Fruit fly (Drosophila melanogaster) whole organism, prepupa: Measurements from ENCODE around the gene CG4951.

Experiments
- Blimp-1 ChIP-seq: fragments of 200-800 bp; sonication (Bioruptor generic); optimal IDR thresholded peaks from 3 replicates; lab custom pipeline; 2017; ENCODE audit warnings: missing biosample characterization, missing genetic modification characterization, mild to moderate bottlenecking, moderate library complexity, missing genetic modification reagents
- CG10669 ChIP-seq: fragments of 200-800 bp; sonication (Bioruptor generic); optimal IDR thresholded peaks from 3 replicates; lab custom pipeline; 2018; ENCODE audit warnings: missing biosample characterization, mild to moderate bottlenecking, missing genetic modification characterization, moderate library complexity
- CG11294 ChIP-seq: fragments of 200-800 bp; sonication (Bioruptor generic); IDR thresholded peaks from 2 replicates; pipeline ENCODE4 v1.3.6; 2022; ENCODE audit warnings: missing biosample characterization, missing genetic modification characterization
- CG11762 ChIP-seq: fragments of 200-800 bp; sonication (Bioruptor generic); optimal IDR thresholded peaks from 3 replicates; lab custom pipeline; 2016; ENCODE audit warnings: missing biosample characterization, missing genetic modification characterization; ENCODE audit not compliant: insufficient read depth
- CG11902 ChIP-seq: fragments of 200-800 bp; sonication (Bioruptor generic); optimal IDR thresholded peaks from 3 replicates; lab custom pipeline; 2016; ENCODE audit warnings: missing biosample characterization, missing genetic modification characterization
- CG15336 ChIP-seq: fragments of 200-800 bp; sonication (Bioruptor generic); IDR thresholded peaks from 2 replicates; pipeline ENCODE4 v1.3.6; 2022; ENCODE audit warnings: missing biosample characterization, missing genetic modification characterization
- CG1621 ChIP-seq: fragments of 200-800 bp; sonication (Bioruptor generic); optimal IDR thresholded peaks from 3 replicates; lab custom pipeline; 2018; ENCODE audit warnings: missing biosample characterization, mild to moderate bottlenecking, missing genetic modification characterization
- CG16779 ChIP-seq: fragments of 200-800 bp; sonication (Bioruptor generic); optimal IDR thresholded peaks from 3 replicates; lab custom pipeline; 2017; ENCODE audit warnings: missing biosample characterization, mild to moderate bottlenecking, missing genetic modification characterization
- CG34406 ChIP-seq: fragments of 200-800 bp; sonication (Bioruptor generic); optimal IDR thresholded peaks from 3 replicates; lab custom pipeline; 2016; ENCODE audit warnings: missing biosample characterization, missing genetic modification characterization
- CG3919 ChIP-seq: fragments of 200-800 bp; sonication (Bioruptor generic); optimal IDR thresholded peaks from 3 replicates; lab custom pipeline; 2016; ENCODE audit warnings: missing biosample characterization, missing genetic modification characterization
- CG4318 ChIP-seq: fragments of 200-800 bp; sonication (Bioruptor generic); optimal IDR thresholded peaks from 3 replicates; lab custom pipeline; 2017; ENCODE audit warnings: missing biosample characterization, mild to moderate bottlenecking, missing genetic modification characterization
- CG6276 ChIP-seq: fragments of 200-800 bp; sonication (Bioruptor generic); optimal IDR thresholded peaks from 2 replicates; lab custom pipeline; 2017; ENCODE audit warnings: missing biosample characterization, mild to moderate bottlenecking, missing genetic modification characterization
- CG6792 ChIP-seq: fragments of 200-800 bp; sonication (Bioruptor generic); optimal IDR thresholded peaks from 3 replicates; lab custom pipeline; 2016; ENCODE audit warnings: missing biosample characterization, missing genetic modification characterization
- CG6854 ChIP-seq: fragments of 200-800 bp; sonication (Bioruptor generic); optimal IDR thresholded peaks from 2 replicates; lab custom pipeline; 2017; ENCODE audit warnings: missing biosample characterization, mild to moderate bottlenecking, missing genetic modification characterization
- CG8119 ChIP-seq: fragments of 200-800 bp; sonication (Bioruptor generic); IDR thresholded peaks from 3 replicates; pipeline ENCODE4 v1.3.6; 2022; ENCODE audit warnings: missing biosample characterization, missing genetic modification characterization
- CG8632 ChIP-seq: fragments of 200-800 bp; sonication (Bioruptor generic); optimal IDR thresholded peaks from 3 replicates; lab custom pipeline; 2016; ENCODE audit warnings: missing biosample characterization, missing genetic modification characterization
- Eip78C ChIP-seq: fragments of 200-800 bp; sonication (Bioruptor generic); peaks from one replicate; lab custom pipeline; 2016; ENCODE audit warnings: missing biosample characterization, missing genetic modification characterization
- Eip93F ChIP-seq: fragments of 200-800 bp; sonication (Bioruptor generic); optimal IDR thresholded peaks from 2 replicates; lab custom pipeline; 2016; ENCODE audit warnings: missing biosample characterization, mild to moderate bottlenecking, missing genetic modification characterization
- Ets21C ChIP-seq: fragments of 200-800 bp; sonication (Bioruptor generic); optimal IDR thresholded peaks from 3 replicates; lab custom pipeline; 2016; ENCODE audit warnings: missing biosample characterization, missing genetic modification characterization
- Ets96B ChIP-seq: fragments of 200-800 bp; optimal IDR thresholded peaks from 2 replicates; lab custom pipeline; 2019; ENCODE audit warnings: missing biosample characterization, mild to moderate bottlenecking, missing genetic modification characterization, moderate library complexity
- Hr38 ChIP-seq: sonication (Bioruptor generic); optimal IDR thresholded peaks from 2 replicates; lab custom pipeline; 2016; ENCODE audit warnings: missing biosample characterization, missing genetic modification characterization
- Hr39 ChIP-seq: fragments of 200-800 bp; sonication (Bioruptor generic); optimal IDR thresholded peaks from 2 replicates; lab custom pipeline; 2016; ENCODE audit warnings: missing biosample characterization, missing genetic modification characterization
- Smox ChIP-seq: fragments of 200-800 bp; sonication (Bioruptor generic); optimal IDR thresholded peaks from 3 replicates; lab custom pipeline; 2016; ENCODE audit warnings: missing biosample characterization, missing genetic modification characterization
- Sox102F ChIP-seq: fragments of 200-800 bp; sonication (Bioruptor generic); optimal IDR thresholded peaks from 2 replicates; lab custom pipeline; 2016; ENCODE audit warnings: missing biosample characterization, mild to moderate bottlenecking, missing genetic modification characterization
- Sox14 ChIP-seq: fragments of 200-800 bp; sonication (Bioruptor generic); optimal IDR thresholded peaks from 3 replicates; lab custom pipeline; 2016; ENCODE audit warnings: missing biosample characterization, missing genetic modification characterization
- Sox15 ChIP-seq: fragments of 200-800 bp; sonication (Bioruptor generic); optimal IDR thresholded peaks from 3 replicates; lab custom pipeline; 2016; ENCODE audit warnings: missing biosample characterization, missing genetic modification characterization
- achi ChIP-seq: fragments of 200-800 bp; sonication (Bioruptor generic); optimal IDR thresholded peaks from 3 replicates; lab custom pipeline; 2016; ENCODE audit warnings: missing biosample characterization, missing genetic modification characterization
- cyc ChIP-seq: fragments of 200-800 bp; sonication (Bioruptor generic); optimal IDR thresholded peaks from 3 replicates; lab custom pipeline; 2016; ENCODE audit warnings: missing biosample characterization, missing genetic modification characterization
- dac ChIP-seq: fragments of 200-800 bp; sonication (Bioruptor generic); optimal IDR thresholded peaks from 2 replicates; lab custom pipeline; 2017; ENCODE audit warnings: missing biosample characterization, mild to moderate bottlenecking, missing genetic modification characterization
- dsx ChIP-seq: fragments of 200-800 bp; optimal IDR thresholded peaks from 3 replicates; lab custom pipeline; 2019; ENCODE audit warnings: missing biosample characterization, mild to moderate bottlenecking, missing genetic modification characterization, moderate library complexity; ENCODE audit not compliant: poor library complexity, severe bottlenecking
- esn ChIP-seq: fragments of 200-800 bp; sonication (Bioruptor generic); optimal IDR thresholded peaks from 2 replicates; lab custom pipeline; 2016; ENCODE audit warnings: missing biosample characterization, mild to moderate bottlenecking, missing genetic modification characterization, moderate library complexity
- fd59A ChIP-seq: fragments of 200-800 bp; sonication (Bioruptor generic); optimal IDR thresholded peaks from 2 replicates; lab custom pipeline; 2017; ENCODE audit warnings: missing biosample characterization, mild to moderate bottlenecking, missing genetic modification characterization, missing genetic modification reagents
- lz ChIP-seq: fragments of 200-800 bp; sonication (Bioruptor generic); optimal IDR thresholded peaks from 3 replicates; lab custom pipeline; 2016; ENCODE audit warnings: missing biosample characterization, missing genetic modification characterization
- salr ChIP-seq, 2 experiments: fragments of 200-800 bp; sonication (Bioruptor generic); optimal IDR thresholded peaks; 3 replicates each; lab custom pipeline; 2016 to 2018; ENCODE audit warnings: missing biosample characterization in 2 of 2, missing genetic modification characterization in 2 of 2, mild to moderate bottlenecking in 1 of 2
- ss ChIP-seq, 2 experiments: fragments of 200-800 bp; sonication (Bioruptor generic); optimal IDR thresholded peaks; 2 replicates in 1 of 2; 3 replicates in 1 of 2; lab custom pipeline; 2017 to 2018; ENCODE audit warnings: mild to moderate bottlenecking in 2 of 2, missing biosample characterization in 2 of 2, missing genetic modification characterization in 2 of 2, moderate library complexity in 1 of 2
- svp ChIP-seq: fragments of 200-800 bp; sonication (Bioruptor generic); peaks from one replicate; lab custom pipeline; 2016; ENCODE audit warnings: missing biosample characterization, missing genetic modification characterization
- topi ChIP-seq: fragments of 200-800 bp; sonication (Bioruptor generic); optimal IDR thresholded peaks from 3 replicates; lab custom pipeline; 2016; ENCODE audit warnings: missing biosample characterization, missing genetic modification characterization
- vri ChIP-seq: fragments of 200-800 bp; sonication (Bioruptor generic); optimal IDR thresholded peaks from 3 replicates; lab custom pipeline; 2016; ENCODE audit warnings: missing biosample characterization, mild to moderate bottlenecking, missing genetic modification characterization

CG4951 gene

DNA sequence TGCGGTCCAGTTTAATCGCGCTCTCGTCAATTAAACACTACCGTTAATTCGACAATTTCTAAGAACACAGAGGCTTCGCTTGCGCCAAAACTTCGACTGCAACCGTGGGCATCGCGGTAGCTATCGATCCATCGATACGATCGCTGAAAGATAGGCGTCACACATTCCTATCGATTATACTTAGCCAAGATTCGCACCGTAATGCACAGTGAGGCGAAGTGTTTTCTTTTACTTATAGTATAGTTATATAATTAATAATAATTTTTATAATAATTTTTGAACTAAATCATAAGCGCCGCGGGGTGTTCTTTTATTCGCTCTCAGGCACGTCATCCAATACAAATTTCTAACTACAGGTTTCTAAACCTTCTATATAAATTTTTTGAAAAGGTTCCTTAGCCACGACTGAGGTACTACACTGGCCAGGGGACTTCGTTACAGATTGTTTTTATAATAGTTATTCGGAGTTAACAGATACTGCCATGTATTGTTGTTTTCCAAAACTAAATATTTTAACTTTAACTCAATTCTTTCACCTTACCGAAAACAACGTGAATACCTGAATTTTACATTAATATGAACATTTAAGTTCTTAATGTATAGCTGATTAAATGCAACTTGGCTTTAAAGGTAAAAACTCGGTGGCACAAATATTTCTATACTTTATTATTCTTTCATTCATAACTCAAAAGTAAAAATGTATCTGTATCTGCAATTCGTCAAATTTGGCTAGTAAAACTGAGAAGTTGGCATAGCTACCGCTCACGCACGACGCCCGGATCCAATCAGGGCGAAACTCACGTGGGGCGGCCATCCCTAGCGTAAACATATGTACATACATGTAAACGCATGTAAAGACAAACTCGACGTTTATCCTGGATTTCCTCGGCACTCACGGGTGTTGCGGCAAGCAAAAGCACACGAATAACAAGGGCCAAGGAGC is 15.9 kb downstream of the CG4951 start, which contains the start of the genes NSD and BOD1 (continued):
- no peak for TF ChIP-seq Blimp-1 (GFP tag; lab: Kevin White, UChicago)
- peak; percentile 81 for TF ChIP-seq svp
- TF ChIP-seq Sox14 (GFP tag; lab: Kevin White, UChicago): no peak
- peak; percentile 17 for TF ChIP-seq CG11902 (GFP tag; lab: Kevin White, UChicago)
- TF ChIP-seq achi (GFP tag; lab: Kevin White, UChicago): no peak
- no peak for TF ChIP-seq fd59A (GFP tag; lab: Kevin White, UChicago)
- TF ChIP-seq Hr38 (GFP tag; lab: Kevin White, UChicago): no peak
- TF ChIP-seq CG1621 (tag; lab: Kevin White, UChicago): no peak
- TF ChIP-seq CG15336 (GFP tag; lab: Robert Waterston, UW): no peak
- peak; percentile 1 for TF ChIP-seq Ets96B (tag; lab: Kevin White, UChicago)
- no peak for TF ChIP-seq Eip78C (GFP tag; lab: Kevin White, UChicago)
- TF ChIP-seq Hr39 (GFP tag; lab: Kevin White, UChicago): peak; percentile 3
- TF ChIP-seq Sox15: peak; percentile 29
- no peak for TF ChIP-seq CG4318
- TF ChIP-seq cyc: no peak
- peak; percentile 37 for TF ChIP-seq topi
- TF ChIP-seq Smox (GFP tag; lab: Kevin White, UChicago): no peak
- no peak for TF ChIP-seq CG11762

DNA sequence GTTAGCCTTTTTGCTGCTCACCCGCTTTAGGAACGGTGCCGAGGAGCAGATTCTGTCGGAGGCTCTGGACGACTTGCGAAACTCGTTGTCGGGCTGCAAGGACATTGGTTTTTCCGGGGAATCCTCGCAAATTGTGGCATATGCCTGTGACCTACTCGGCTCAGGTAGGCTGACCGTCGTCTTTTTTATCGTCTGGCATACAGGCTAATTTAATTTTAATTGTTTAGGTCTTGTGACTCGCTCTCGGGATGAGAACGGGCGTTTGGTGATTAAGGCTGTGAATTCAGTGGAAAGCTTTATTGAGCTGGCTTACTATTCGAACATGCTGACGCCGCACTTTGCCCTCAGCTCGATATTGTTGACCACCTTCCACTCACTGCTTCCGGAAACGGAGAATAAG is 22.5 kb downstream of the CG4951 start:
- no peak for TF ChIP-seq CG6854 (GFP tag; lab: Kevin White, UChicago)

DNA sequence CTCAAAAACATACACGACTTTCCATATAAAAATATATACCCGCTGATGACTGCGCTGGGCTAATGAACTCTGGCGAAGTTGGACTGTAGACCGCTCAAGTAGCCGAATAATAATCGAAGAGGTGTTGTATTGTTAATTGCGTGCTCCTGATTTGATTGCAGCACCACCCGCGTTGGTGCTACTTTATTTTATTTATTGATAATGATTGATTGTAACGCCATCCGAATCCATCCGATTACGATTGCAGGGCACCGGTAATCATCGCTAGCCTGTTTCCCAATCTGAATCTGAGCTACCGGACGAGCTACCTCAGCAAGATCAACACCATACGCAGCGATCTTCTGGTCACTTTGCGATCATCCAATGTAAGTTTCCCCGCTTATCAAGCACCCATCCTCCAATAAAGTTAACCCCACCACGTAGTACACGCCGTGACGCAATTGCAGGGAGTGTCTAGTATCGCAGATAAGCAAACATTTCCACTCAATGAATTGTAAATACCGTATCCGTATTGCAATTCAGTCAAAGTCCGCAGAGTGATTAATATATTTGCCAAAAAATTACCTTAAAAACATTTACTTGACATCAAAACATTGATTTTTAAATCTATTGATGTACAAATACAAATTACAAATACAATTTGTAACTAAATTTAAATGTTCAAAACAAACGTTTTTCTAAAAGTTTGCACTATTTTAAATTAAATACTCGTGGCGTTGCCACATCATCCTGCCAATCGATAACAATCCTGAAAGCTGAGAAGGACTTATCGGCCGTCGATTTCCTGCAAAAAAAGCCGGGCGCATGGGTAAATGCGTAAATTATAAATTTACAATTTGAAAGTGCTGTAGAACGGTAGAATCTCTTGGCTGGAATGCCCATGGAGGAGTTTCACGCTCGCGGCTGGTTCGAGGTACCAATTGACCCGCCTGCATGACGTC is 24.7 kb downstream of the CG4951 start:
- TF ChIP-seq CG16779 (tag; lab: Kevin White, UChicago): peak; percentile 42
- TF ChIP-seq CG8632 (GFP tag; lab: Kevin White, UChicago): no peak
- TF ChIP-seq svp: peak; percentile 87
- TF ChIP-seq vri (GFP tag; lab: Kevin White, UChicago): peak; percentile 91
- peak; percentile 71 for TF ChIP-seq Eip93F
- peak in 1 of 2 experiments; percentile 16 for TF ChIP-seq ss (GFP tag; optimal IDR thresholded peaks at IDR 0.05; lab: Kevin White, UChicago)
- peak; percentile 13 for TF ChIP-seq Eip78C (GFP tag; lab: Kevin White, UChicago)
- TF ChIP-seq CG6276 (GFP tag; lab: Kevin White, UChicago): peak; percentile 13
- TF ChIP-seq Sox102F (GFP tag; lab: Kevin White, UChicago): no peak
- TF ChIP-seq CG6854 (GFP tag; lab: Kevin White, UChicago): peak; percentile 1

DNA sequence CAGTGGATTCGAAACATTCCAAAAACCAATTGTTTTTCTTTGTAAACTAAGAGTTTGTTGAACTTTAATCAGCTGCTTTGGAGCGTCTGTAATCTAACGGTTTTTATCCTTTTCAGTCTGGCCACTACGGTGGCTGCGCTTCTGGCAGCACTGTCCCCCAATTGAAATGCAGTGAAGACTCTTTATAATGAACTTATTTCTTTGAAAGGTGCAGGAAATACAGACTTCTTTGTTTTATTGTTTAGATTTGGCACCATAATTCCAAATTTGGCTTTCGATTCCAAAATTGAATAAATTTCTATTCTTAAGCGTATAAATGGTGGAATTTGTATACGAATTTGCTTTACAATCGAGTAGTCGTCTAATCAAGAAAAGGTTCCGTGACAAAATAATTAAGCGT is 25.8 kb downstream of the CG4951 start, which contains the start of gene nenya:
TSS of gene nenya (minus strand) at position 35 of the 400 bp plus-strand sequence.
- TF ChIP-seq Hr38 (GFP tag; lab: Kevin White, UChicago): no peak
- peak; percentile 43 for TF ChIP-seq Eip78C (GFP tag; lab: Kevin White, UChicago)
- TF ChIP-seq Sox14 (GFP tag; lab: Kevin White, UChicago): no peak
- no peak for TF ChIP-seq dsx
- peak; percentile 67 for TF ChIP-seq svp
- no peak for TF ChIP-seq CG6792 (GFP tag; lab: Kevin White, UChicago)
- TF ChIP-seq CG11762: no peak
- TF ChIP-seq Eip93F: no peak
- TF ChIP-seq CG11902 (GFP tag; lab: Kevin White, UChicago): no peak
- no peak for TF ChIP-seq CG8119 (GFP tag; lab: Robert Waterston, UW)
- TF ChIP-seq salr (GFP tag; optimal IDR thresholded peaks at IDR 0.05; lab: Kevin White, UChicago): no peak
- no peak for TF ChIP-seq Smox (GFP tag; lab: Kevin White, UChicago)
- peak; percentile 5 for TF ChIP-seq esn (GFP tag; lab: Kevin White, UChicago)
- no peak for TF ChIP-seq Ets96B (tag; lab: Kevin White, UChicago)
- TF ChIP-seq Hr39 (GFP tag; lab: Kevin White, UChicago): no peak
- no peak for TF ChIP-seq CG10669 (GFP tag; lab: Kevin White, UChicago)
- no peak for TF ChIP-seq cyc
- TF ChIP-seq CG3919 (GFP tag; lab: Kevin White, UChicago): no peak
- TF ChIP-seq lz (GFP tag; lab: Kevin White, UChicago): no peak
- no peak for TF ChIP-seq dac (GFP tag; lab: Kevin White, UChicago)
- no peak for TF ChIP-seq Ets21C (GFP tag; lab: Kevin White, UChicago)
- TF ChIP-seq Blimp-1 (GFP tag; lab: Kevin White, UChicago): no peak
- no peak for TF ChIP-seq CG11294 (GFP tag; lab: Robert Waterston, UW)
- TF ChIP-seq Sox102F (GFP tag; lab: Kevin White, UChicago): no peak
- TF ChIP-seq CG34406 (GFP tag; lab: Kevin White, UChicago): no peak
